Worm (Caenorhabditis elegans) whole organism, L1 larva: ENCODE data around the gene cnnm-2.
A peak's percentile ranks its signal among the peaks of the same experiment; 100 is the strongest.

Experiments used
- grh-1 ChIP-seq: fragments of 200-800 bp; sonication (Bioruptor generic); IDR thresholded peaks from 2 replicates; pipeline ENCODE4 v1.3.6; 2022; ENCODE audit warnings: missing genetic modification reagents, missing genetic modification characterization, missing compliant biosample characterization
- lin-15B ChIP-seq: fragments of 150-350 bp; sonication (generic microtip); optimal IDR thresholded peaks from 3 replicates; lab custom pipeline; 2014; ENCODE audit warnings: missing biosample characterization, missing genetic modification characterization
- nhr-76 ChIP-seq: sonication (generic microtip); optimal IDR thresholded peaks from 2 replicates; lab custom pipeline; 2017; ENCODE audit warnings: missing biosample characterization, missing genetic modification characterization
- nhr-77 ChIP-seq: fragments of 150-350 bp; optimal IDR thresholded peaks from 2 replicates; lab custom pipeline; 2014; ENCODE audit warnings: missing biosample characterization, missing genetic modification characterization
- pqm-1 ChIP-seq: sonication (generic microtip); optimal IDR thresholded peaks from 3 replicates; lab custom pipeline; 2017; ENCODE audit warnings: missing biosample characterization, missing genetic modification characterization
- skn-1 ChIP-seq: fragments of 150-350 bp; optimal IDR thresholded peaks from 2 replicates; lab custom pipeline; 2014; ENCODE audit warnings: missing biosample characterization, missing genetic modification characterization
- sox-4 ChIP-seq: sonication (generic microtip); optimal IDR thresholded peaks from 2 replicates; lab custom pipeline; 2016; ENCODE audit warnings: missing genetic modification characterization, missing compliant biosample characterization
- unc-130 ChIP-seq: fragments of 150-350 bp; optimal IDR thresholded peaks from 2 replicates; lab custom pipeline; 2017; ENCODE audit warnings: missing biosample characterization, missing genetic modification characterization, inconsistent platforms
- ztf-11 ChIP-seq, 2 experiments: sonication (generic microtip); optimal IDR thresholded peaks; 2 replicates each; lab custom pipeline; 2016 to 2017; ENCODE audit warnings: missing genetic modification characterization in 2 of 2, missing biosample characterization in 1 of 2, missing compliant biosample characterization in 1 of 2

ce11 chrX:8824437-8824836 lies 12.5 kb downstream of the cnnm-2 start, which contains the start of gene ifd-1:
- TF ChIP-seq ztf-11 (tag; optimal IDR thresholded peaks at IDR 0.05; lab: Kevin White, UChicago) = no peak
- no peak for TF ChIP-seq unc-130 (tag; lab: Kevin White, UChicago)
- TF ChIP-seq grh-1 (GFP tag; lab: Robert Waterston, UW) = no peak
- no peak for TF ChIP-seq nhr-77 (tag; lab: Kevin White, UChicago)
- no peak for TF ChIP-seq sox-4
- peak; percentile 15 for TF ChIP-seq pqm-1 (tag; lab: Kevin White, UChicago)
- no peak for TF ChIP-seq skn-1 (tag; lab: Kevin White, UChicago)
- TF ChIP-seq nhr-76 (tag; lab: Kevin White, UChicago) = no peak
- no peak for TF ChIP-seq lin-15B (tag; lab: Kevin White, UChicago)
